Fruit fly (Drosophila melanogaster): ENCODE data around the gene CG17325.

The CG17325 gene

dm6 chr2L:18860920-18861319 lies 48.5 kb downstream of the CG17325 start:
- TF ChIP-seq Hr96 (GFP tag; optimal IDR thresholded peaks at IDR 0.05) (no peak), CG11617 (GFP tag; optimal IDR thresholded peaks at IDR 0.05) (no peak), tj (GFP tag; optimal IDR thresholded peaks at IDR 0.05) (no peak), CG1620 (GFP tag; optimal IDR thresholded peaks at IDR 0.05) (no peak), CG12768 (GFP tag; optimal IDR thresholded peaks at IDR 0.05) (no peak), cnc (optimal IDR thresholded peaks at IDR 0.05) (no peak), ovo (GFP tag; optimal IDR thresholded peaks at IDR 0.05) (no peak), Mnt (GFP tag; optimal IDR thresholded peaks at IDR 0.05) (no peak), CG7045 (GFP tag; optimal IDR thresholded peaks at IDR 0.05) (no peak)

Measured in whole organism, adult.